Worm (Caenorhabditis elegans): ENCODE measurements around the gene Y69E1A.5.

Y69E1A.5 gene

DNA sequence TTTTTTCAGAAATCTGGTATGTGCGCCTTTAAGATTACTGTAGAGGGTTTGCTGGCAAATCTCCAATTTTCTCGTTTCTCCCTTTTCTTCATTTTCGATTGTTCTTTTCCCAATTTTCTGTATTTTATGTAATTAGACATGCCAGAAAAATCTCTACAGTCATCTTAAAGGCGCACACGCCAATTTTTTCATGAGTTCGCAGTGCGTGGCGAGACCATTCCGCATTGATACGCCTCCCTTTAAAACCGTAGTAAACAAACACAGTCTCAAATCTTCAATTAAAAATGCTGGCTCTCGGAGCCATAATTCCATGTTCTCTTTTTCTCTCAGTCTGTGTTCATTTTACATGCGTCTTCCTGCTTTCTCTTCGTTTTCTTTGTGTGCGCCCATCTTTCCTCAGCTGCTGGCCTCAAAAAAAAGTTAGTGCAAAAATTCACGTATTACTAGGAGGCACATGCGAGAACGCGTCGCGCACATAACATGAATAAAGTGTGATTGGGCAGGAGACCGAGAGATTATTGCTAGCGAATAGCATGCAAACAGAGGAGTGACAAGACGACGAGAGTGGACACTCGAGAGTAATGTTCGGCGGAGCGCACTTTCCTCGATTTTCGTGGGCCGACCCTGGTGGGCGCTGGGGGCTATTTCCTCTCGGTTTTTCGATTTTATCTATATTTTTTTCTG lies 38.4 kb downstream of the Y69E1A.5 start (continued):
- TF ChIP-seq jun-1 (tag; optimal IDR thresholded peaks at IDR 0.05) = no peak
- TF ChIP-seq zag-1 (tag; optimal IDR thresholded peaks at IDR 0.05) = no peak
- no peak for TF ChIP-seq unc-62 (GFP tag; optimal IDR thresholded peaks at IDR 0.05)
- TF ChIP-seq ceh-82 (tag; optimal IDR thresholded peaks at IDR 0.05) = no peak
- TF ChIP-seq fkh-2 (tag; optimal IDR thresholded peaks at IDR 0.05) = no peak
- no peak for TF ChIP-seq sea-2 (GFP tag; optimal IDR thresholded peaks at IDR 0.05)
- no peak for TF ChIP-seq unc-39 (tag; optimal IDR thresholded peaks at IDR 0.05)
- TF ChIP-seq hmg-11 (tag; optimal IDR thresholded peaks at IDR 0.05) = peak; percentile 90
- peak; percentile 78 for TF ChIP-seq lin-39 (tag; optimal IDR thresholded peaks at IDR 0.05)
- no peak for TF ChIP-seq nhr-67 (tag; optimal IDR thresholded peaks at IDR 0.05)
- TF ChIP-seq snpc-4 (tag; optimal IDR thresholded peaks at IDR 0.05) = peak; percentile 70
- peak; percentile 51 for TF ChIP-seq nhr-11 (tag; optimal IDR thresholded peaks at IDR 0.05)
- TF ChIP-seq skn-1 (tag; optimal IDR thresholded peaks at IDR 0.05) = peak; percentile 38
- peak; percentile 56 for TF ChIP-seq nhr-23 (tag; optimal IDR thresholded peaks at IDR 0.05)

DNA sequence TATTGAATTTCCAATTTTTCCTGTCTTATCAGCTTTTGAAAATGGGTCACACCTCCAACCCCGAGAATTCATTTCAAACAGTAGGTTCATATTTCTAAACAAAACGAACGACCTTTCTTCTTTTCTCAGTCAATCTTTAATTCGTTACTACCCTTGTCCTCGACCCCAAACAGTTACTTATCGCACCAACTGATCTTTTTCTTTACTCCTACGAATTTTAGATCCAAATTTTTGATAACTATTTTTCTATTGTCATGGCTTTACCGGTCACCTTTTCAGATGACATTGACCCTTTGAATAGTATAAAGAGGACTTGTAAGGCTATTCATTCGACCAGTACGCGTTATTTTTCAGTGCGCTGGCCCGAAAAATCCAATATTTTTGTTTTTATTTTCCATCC lies 41.3 kb downstream of the Y69E1A.5 start:
- TF ChIP-seq nhr-25 (tag; optimal IDR thresholded peaks at IDR 0.05) (peak; percentile 47), nhr-12 (tag; optimal IDR thresholded peaks at IDR 0.05) (no peak), ceh-9 (tag; optimal IDR thresholded peaks at IDR 0.05) (no peak), nhr-23 (tag; optimal IDR thresholded peaks at IDR 0.05) (peak; percentile 60), elt-1 (tag; optimal IDR thresholded peaks at IDR 0.05) (peak; percentile 91), lsy-12 (tag; optimal IDR thresholded peaks at IDR 0.05) (no peak), ceh-16 (tag; optimal IDR thresholded peaks at IDR 0.05) (no peak)

DNA sequence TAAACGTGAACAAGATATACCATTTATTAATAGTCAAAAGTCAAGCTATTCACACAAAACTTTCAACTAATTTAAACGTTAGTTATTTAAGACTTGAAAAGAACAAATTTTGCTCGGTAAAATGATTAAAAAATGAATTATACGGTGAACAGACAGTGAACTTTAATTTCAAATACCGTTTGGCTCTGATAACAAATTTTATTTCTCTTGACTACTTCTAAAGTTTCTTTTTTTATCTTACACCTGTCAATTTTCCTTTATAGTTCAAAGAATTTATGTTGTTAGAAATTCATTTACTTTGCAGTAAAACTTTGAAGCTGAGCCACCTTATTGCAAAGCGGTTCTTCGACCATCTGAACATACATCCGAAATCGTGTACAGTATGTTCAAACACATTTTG lies 42.1 kb downstream of the Y69E1A.5 start, which contains the start of gene ZK593.3:
Gene ZK593.3 (plus strand): TSS at position 301 of the 400 bp plus-strand sequence.
- no peak for TF ChIP-seq nhr-23 (tag; optimal IDR thresholded peaks at IDR 0.05)
- TF ChIP-seq pqm-1 (tag; optimal IDR thresholded peaks at IDR 0.05) = peak; percentile 5

DNA sequence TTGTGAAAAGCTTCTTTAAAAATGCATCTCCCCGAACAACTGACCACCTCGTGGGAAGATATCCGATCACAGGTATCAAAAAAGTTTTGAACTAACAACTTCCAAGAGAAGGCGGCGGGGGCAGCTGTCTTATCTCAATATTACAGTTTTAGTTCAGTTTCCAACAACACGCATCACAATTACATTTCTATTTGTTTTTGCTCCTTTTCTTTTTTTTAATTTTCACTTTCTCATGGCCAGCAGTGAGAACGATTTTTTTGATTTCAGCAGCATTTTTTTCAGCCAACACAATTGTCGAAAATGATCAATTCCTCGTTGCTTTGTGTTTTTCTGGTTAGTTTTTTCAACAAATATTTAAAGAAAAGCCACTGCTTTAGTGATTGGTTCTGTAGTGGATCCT lies 44.4 kb downstream of the Y69E1A.5 start, which contains the start of gene ZK593.2:
Gene ZK593.2 (plus strand): TSS at position 301 of the 400 bp plus-strand sequence.
- no peak for TF ChIP-seq nhr-12 (tag; optimal IDR thresholded peaks at IDR 0.05)
- peak; percentile 40 for TF ChIP-seq elt-2 (tag; optimal IDR thresholded peaks at IDR 0.05)

DNA sequence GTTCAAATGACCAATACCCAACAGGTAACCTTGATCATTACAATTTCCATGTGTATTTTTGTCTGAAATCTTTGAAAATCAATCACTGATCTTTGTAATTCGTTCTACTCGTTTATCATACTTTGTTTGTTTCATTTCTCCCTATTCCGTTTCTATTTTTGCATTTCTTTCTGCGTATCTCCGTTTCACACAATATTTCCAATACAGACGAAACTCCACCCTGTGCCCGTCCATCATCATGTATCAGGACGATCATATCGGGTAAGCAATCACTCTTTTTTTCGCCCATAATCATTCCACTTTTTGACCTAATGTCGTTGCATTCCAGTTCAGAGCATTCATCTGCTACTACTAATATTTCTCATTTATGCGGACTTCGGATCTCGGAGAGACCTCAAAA lies 47.7 kb downstream of the Y69E1A.5 start, which contains the start of gene pyk-2:
Gene pyk-2 (plus strand): TSS at position 206 of the 400 bp plus-strand sequence.
- TF ChIP-seq pqm-1 (tag; optimal IDR thresholded peaks at IDR 0.05) (peak; percentile 67), elt-2 (tag; optimal IDR thresholded peaks at IDR 0.05) (peak; percentile 79), snpc-4 (tag; optimal IDR thresholded peaks at IDR 0.05) (no peak)

DNA sequence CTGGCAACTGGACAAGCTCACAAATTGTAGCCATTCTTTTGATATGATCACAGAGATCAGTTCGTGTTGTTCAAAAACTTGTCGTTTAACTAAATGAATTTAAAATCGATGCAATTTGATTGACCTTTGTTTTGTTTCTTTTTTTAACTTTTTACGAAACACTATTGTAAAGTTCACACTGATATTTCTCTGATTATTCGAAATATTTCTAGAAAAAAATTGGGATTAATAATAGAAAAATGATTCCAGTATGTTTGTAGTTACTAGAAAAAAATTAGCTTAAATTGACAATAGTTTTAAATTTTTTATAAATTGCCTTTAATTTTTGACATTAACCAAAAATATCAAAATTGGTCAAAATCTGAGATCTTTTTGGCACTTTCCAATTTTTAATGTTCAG lies 48.2 kb downstream of the Y69E1A.5 start, which contains the start of gene ZK596.2:
Gene ZK596.2 (minus strand): TSS at position 101 of the 400 bp plus-strand sequence.
- TF ChIP-seq fkh-10 (GFP tag; optimal IDR thresholded peaks at IDR 0.05) (no peak), nhr-43 (tag; optimal IDR thresholded peaks at IDR 0.05; ENCODE audit: poor library complexity, severe bottlenecking) (no peak), mdl-1 (tag; optimal IDR thresholded peaks at IDR 0.05) (no peak), pqm-1 (tag; optimal IDR thresholded peaks at IDR 0.05) (no peak), ceh-28 (tag; optimal IDR thresholded peaks at IDR 0.05) (no peak), nhr-28 (tag; optimal IDR thresholded peaks at IDR 0.05) (no peak), lin-15B (tag; optimal IDR thresholded peaks at IDR 0.05) (no peak), nhr-23 (tag; optimal IDR thresholded peaks at IDR 0.05) (no peak), nhr-67 (tag; optimal IDR thresholded peaks at IDR 0.05) (no peak), unc-62 (GFP tag; optimal IDR thresholded peaks at IDR 0.05) (no peak), tbx-2 (tag; optimal IDR thresholded peaks at IDR 0.05) (no peak), ceh-9 (tag; optimal IDR thresholded peaks at IDR 0.05) (no peak), nhr-237 (tag; optimal IDR thresholded peaks at IDR 0.05) (no peak), ztf-11 (tag; optimal IDR thresholded peaks at IDR 0.05) (no peak), elt-3 (tag; optimal IDR thresholded peaks at IDR 0.05) (no peak)

Data from whole organism, L3 larva.